Worm (Caenorhabditis elegans): Measurements from ENCODE around the gene clec-139.

clec-139 gene

DNA sequence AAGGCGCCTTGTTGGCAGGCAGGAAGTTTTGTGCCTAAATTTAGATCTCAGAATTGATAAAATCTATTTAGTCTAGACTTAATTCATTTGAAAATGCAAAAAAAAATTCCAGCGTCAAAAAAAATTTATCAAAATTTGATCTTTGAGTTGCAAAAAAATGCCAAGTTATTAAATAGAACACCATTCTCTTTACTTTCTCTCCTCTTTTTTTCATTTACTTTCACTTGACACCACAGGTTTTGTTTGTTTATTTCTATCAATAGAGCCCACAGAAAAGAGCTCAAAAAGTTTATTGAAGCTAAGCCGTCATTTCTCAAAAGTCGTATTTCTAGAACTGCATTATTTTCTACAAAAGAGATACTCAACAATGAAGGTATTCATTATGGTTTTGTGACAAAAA is 8.9 kb downstream of the clec-139 start, which contains the start of gene pqn-35:
TSS of gene pqn-35 (plus strand) at position 301 of the 400 bp plus-strand sequence.
- no peak for TF ChIP-seq nhr-28 (tag; optimal IDR thresholded peaks at IDR 0.05)
- TF ChIP-seq snpc-4 (tag; optimal IDR thresholded peaks at IDR 0.05), result no peak
- no peak for TF ChIP-seq sem-2 (GFP tag; optimal IDR thresholded peaks at IDR 0.05)
- TF ChIP-seq M03D4.4 (tag; optimal IDR thresholded peaks at IDR 0.05), result no peak
- no peak for TF ChIP-seq lsy-2 (tag; optimal IDR thresholded peaks at IDR 0.05)
- TF ChIP-seq lin-32 (GFP tag; optimal IDR thresholded peaks at IDR 0.05), result no peak
- no peak for TF ChIP-seq nhr-76 (tag; optimal IDR thresholded peaks at IDR 0.05)
- no peak for TF ChIP-seq bed-3 (GFP tag; optimal IDR thresholded peaks at IDR 0.05)
- no peak for TF ChIP-seq unc-120 (tag; optimal IDR thresholded peaks at IDR 0.05; ENCODE audit: poor library complexity, severe bottlenecking)
- no peak for TF ChIP-seq lin-13 (tag; optimal IDR thresholded peaks at IDR 0.05)
- TF ChIP-seq ceh-39 (tag; optimal IDR thresholded peaks at IDR 0.05), result no peak
- no peak for TF ChIP-seq pha-4 (tag; optimal IDR thresholded peaks at IDR 0.05)
- no peak for TF ChIP-seq unc-39 (tag; optimal IDR thresholded peaks at IDR 0.05)
- TF ChIP-seq mep-1 (tag; optimal IDR thresholded peaks at IDR 0.05), result no peak
- TF ChIP-seq ceh-83 (GFP tag; optimal IDR thresholded peaks at IDR 0.05), result no peak
- no peak for TF ChIP-seq unc-62 (GFP tag; optimal IDR thresholded peaks at IDR 0.05)
- no peak for TF ChIP-seq zip-8 (tag; optimal IDR thresholded peaks at IDR 0.05)
- TF ChIP-seq nhr-2 (tag; optimal IDR thresholded peaks at IDR 0.05), result no peak
- no peak for TF ChIP-seq sptf-1 (tag; optimal IDR thresholded peaks at IDR 0.05)
- TF ChIP-seq cnd-1 (tag; optimal IDR thresholded peaks at IDR 0.05), result no peak

DNA sequence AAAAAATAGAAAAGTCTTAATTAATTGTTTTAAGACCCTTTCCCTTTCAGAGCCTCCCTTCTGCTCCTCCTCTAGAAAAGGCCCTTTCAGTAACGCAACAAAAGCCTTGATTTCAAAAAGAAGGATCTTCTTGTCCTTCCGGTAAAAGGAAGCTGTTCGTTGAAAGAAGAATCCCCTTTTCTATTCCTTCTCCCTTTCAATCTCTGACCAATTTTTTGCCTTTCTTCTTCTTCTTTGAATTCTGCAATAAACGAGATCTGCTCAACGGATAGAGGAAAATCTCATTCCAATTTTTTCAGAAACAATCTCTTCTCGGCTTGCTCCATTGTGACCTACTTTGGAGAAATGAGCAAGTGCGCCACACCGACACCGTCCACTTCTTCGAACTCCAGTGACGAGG is 13.5 kb downstream of the clec-139 start, which contains the start of gene F35D11.3:
TSS of gene F35D11.3 (plus strand) at position 300 of the 400 bp plus-strand sequence.
- no peak for TF ChIP-seq ceh-43 (GFP tag; optimal IDR thresholded peaks at IDR 0.05)
- no peak for TF ChIP-seq lsy-2 (tag; optimal IDR thresholded peaks at IDR 0.05)
- no peak for TF ChIP-seq zip-8 (tag; optimal IDR thresholded peaks at IDR 0.05)
- no peak for TF ChIP-seq blmp-1 (tag; optimal IDR thresholded peaks at IDR 0.05)

DNA sequence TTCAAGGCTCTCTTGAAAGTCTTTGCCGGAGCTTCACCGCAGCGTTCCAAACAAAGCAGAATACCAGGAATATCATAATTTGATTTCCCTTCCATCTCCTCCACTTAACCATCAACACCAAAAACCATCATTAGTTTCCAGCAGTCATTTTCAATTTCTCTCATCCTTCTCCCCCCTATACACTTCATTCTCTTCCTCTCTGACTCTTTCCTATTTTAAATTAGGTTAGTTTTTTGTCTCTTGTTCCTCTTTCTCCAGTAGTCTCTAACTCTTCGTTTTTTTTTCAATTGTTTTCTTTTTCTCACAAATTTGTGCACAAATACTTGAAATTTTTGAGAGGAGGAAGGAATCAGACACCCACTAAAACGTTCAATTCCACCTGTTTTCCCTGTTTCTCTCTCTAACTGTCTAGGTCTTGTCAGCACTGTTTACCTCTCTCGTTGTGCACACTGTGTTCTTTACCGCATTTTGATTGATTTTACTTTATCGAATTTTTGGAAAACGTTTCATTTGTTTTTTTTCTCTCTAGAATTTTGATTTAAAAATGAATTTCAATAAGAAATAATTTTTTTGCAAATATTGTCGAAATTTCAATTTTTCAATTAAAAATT is 14.8 kb downstream of the clec-139 start:
- TF ChIP-seq mls-2 (tag; optimal IDR thresholded peaks at IDR 0.05) (no peak), ces-1 (GFP tag; optimal IDR thresholded peaks at IDR 0.05) (peak; percentile 35)

DNA sequence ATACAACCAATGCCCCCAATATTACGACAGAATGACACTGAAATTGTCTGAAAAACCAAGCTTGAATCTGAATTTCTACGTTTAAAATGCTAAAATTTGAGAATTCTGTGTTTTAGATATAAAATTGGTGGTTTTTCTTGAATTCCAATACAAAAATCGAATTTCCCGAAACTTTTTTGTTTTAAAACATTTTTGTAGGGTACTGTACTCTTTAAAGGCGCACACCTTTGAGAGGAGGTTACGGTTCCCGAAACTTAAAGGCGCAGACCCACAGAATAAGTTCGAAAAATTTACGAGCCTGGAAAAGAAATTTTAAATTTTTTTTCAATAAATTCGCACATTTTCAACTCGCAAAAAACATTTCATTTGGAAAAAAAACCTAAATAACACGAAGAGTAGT is 16.9 kb downstream of the clec-139 start:
- no peak for TF ChIP-seq mep-1 (tag; optimal IDR thresholded peaks at IDR 0.05)
- TF ChIP-seq snpc-4 (tag; optimal IDR thresholded peaks at IDR 0.05), result no peak

DNA sequence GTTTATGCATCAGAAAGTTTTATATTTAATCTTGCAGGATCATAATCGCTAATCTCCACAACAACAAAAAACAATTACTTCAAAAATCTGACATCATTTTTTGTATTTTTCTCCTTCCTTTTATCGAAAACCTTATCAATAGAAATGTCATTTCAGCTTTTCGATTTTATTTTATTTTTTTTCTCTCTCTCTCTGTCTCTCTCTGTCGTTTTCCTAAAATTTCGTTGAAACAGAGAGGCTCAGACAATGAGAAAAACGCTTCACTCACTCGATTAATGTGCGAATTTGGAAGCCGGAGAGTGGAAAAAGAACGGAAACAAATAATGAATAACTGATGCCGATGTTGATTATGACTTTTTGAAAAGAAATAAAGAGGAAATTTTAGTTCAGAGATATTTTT is 17.4 kb downstream of the clec-139 start:
- TF ChIP-seq nhr-237 (tag; optimal IDR thresholded peaks at IDR 0.05) (no peak), ceh-39 (tag; optimal IDR thresholded peaks at IDR 0.05) (no peak), pha-4 (tag; optimal IDR thresholded peaks at IDR 0.05) (no peak), unc-39 (tag; optimal IDR thresholded peaks at IDR 0.05) (no peak), sptf-1 (tag; optimal IDR thresholded peaks at IDR 0.05) (no peak), hlh-1 (tag; optimal IDR thresholded peaks at IDR 0.05) (no peak), nhr-12 (tag; optimal IDR thresholded peaks at IDR 0.05) (no peak), nhr-76 (tag; optimal IDR thresholded peaks at IDR 0.05) (no peak), elt-3 (tag; optimal IDR thresholded peaks at IDR 0.05) (no peak), unc-62 (GFP tag; optimal IDR thresholded peaks at IDR 0.05) (no peak), ceh-43 (GFP tag; optimal IDR thresholded peaks at IDR 0.05) (no peak), mep-1 (tag; optimal IDR thresholded peaks at IDR 0.05) (no peak)

DNA sequence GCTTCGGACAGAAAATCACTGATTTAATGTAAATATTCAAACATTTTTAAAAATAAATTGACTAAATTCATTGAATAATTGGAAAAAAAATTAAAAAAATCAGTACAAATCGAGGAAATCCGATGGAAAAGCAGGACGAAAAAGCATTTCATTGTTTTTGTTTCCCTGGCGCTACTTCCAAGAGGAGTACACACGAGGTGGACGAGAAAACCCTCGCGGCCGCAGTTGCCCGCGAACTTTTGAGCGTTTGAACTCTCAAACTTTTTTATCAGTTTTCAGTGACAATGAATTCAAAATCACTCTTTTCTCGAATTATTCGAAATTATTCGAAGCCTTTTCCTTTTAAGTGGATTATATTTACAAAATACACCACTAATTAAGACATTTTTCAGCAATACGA is 18.5 kb downstream of the clec-139 start, which contains the start of gene F35D11.4:
TSS of gene F35D11.4 (plus strand) at position 393 of the 400 bp plus-strand sequence.
- TF ChIP-seq mls-2 (tag; optimal IDR thresholded peaks at IDR 0.05), result no peak
- peak; percentile 43 for TF ChIP-seq sptf-1 (tag; optimal IDR thresholded peaks at IDR 0.05)
- TF ChIP-seq mab-5 (tag; optimal IDR thresholded peaks at IDR 0.05), result no peak
- TF ChIP-seq mep-1 (tag; optimal IDR thresholded peaks at IDR 0.05), result peak; percentile 17
- peak; percentile 20 for TF ChIP-seq lsy-2 (tag; optimal IDR thresholded peaks at IDR 0.05)
- peak; percentile 34 for TF ChIP-seq lin-13 (tag; optimal IDR thresholded peaks at IDR 0.05)
- TF ChIP-seq ham-2 (GFP tag; optimal IDR thresholded peaks at IDR 0.05), result no peak
- TF ChIP-seq hlh-1 (tag; optimal IDR thresholded peaks at IDR 0.05), result no peak

Measured in whole organism, mixed stage, embryonic.